Worm (Caenorhabditis elegans): ENCODE measurements around the gene his-7.

ce11 chrV:8560916-8561315 is 27.7 kb downstream of the his-7 start, which contains the start of gene acr-16:
- TF ChIP-seq elt-1 (tag; optimal IDR thresholded peaks at IDR 0.05) (no peak), zag-1 (tag; optimal IDR thresholded peaks at IDR 0.05) (no peak), ceh-82 (tag; optimal IDR thresholded peaks at IDR 0.05) (no peak), daf-12 (tag; optimal IDR thresholded peaks at IDR 0.05) (no peak), egl-5 (tag; optimal IDR thresholded peaks at IDR 0.05) (no peak), nfya-1 (tag; optimal IDR thresholded peaks at IDR 0.05; ENCODE audit: insufficient read depth) (no peak), lsy-12 (tag; optimal IDR thresholded peaks at IDR 0.05) (no peak), nhr-237 (tag; optimal IDR thresholded peaks at IDR 0.05) (no peak), snpc-4 (tag; optimal IDR thresholded peaks at IDR 0.05) (no peak), ama-1 (optimal IDR thresholded peaks at IDR 0.05) (no peak), nhr-12 (tag; optimal IDR thresholded peaks at IDR 0.05) (no peak), mml-1 (tag; optimal IDR thresholded peaks at IDR 0.05) (no peak)
